Fruit fly (Drosophila melanogaster): ENCODE data around the gene CkIalpha.

Gene CkIalpha

DNA sequence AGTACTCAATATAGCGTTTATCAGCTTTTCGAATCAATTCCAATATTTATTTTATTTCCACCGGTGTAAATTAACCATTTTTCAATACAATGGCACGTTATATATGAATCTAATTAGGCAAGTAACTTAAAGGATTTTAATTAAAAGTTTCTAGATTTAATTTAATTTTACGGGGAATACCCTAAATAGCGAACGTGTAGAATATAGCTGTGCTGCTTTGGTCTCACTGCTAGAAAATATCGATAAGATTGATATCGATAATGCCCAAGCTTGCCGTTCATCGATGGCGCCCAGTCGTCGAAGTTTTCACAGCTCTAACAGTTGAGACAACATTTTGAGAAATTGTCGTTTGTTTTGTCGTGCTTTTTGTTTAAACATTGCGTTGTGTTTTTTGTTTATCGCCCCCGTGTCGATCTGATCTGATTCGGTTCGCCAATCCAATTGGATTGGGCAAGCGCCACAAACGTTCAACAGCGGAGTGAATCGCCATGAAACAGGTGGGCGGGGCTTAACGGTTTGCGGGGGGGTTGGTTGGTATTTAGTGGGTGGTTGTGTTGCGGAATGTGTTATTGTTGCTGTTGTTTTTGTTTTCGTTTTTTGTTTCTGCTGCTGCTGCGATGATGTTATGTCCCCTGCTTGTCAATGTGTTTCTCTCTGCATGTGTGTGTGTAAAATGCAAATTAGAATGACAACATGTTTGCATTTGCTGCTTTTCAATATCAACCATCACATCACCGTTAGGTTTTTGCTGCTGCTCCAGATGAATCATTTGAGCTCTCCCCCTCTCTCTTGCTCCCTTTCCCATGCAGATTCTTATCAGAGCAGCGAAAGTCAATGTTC is 21.9 kb upstream of the CkIalpha start, which contains the start of gene Tomosyn (continued):
- TF ChIP-seq ftz-f1 (GFP tag; optimal IDR thresholded peaks at IDR 0.05) = no peak
- TF ChIP-seq bcd (GFP tag; optimal IDR thresholded peaks at IDR 0.05) = peak; percentile 44
- peak; percentile 52 for TF ChIP-seq CG17359 (tag; optimal IDR thresholded peaks at IDR 0.05)
- no peak for TF ChIP-seq CG8944 (GFP tag; optimal IDR thresholded peaks at IDR 0.05)
- no peak for TF ChIP-seq pita (GFP tag; optimal IDR thresholded peaks at IDR 0.05)
- TF ChIP-seq CTCF (GFP tag; optimal IDR thresholded peaks at IDR 0.05) = peak; percentile 3
- TF ChIP-seq B-H1 (GFP tag; IDR thresholded peaks at IDR 0.05) = no peak
- peak; percentile 87 for TF ChIP-seq CG3995 (GFP tag; optimal IDR thresholded peaks at IDR 0.05)
- TF ChIP-seq cas (GFP tag; IDR thresholded peaks at IDR 0.05) = no peak
- peak; percentile 49 for TF ChIP-seq CG15269 (tag; optimal IDR thresholded peaks at IDR 0.05)
- no peak for TF ChIP-seq kay (GFP tag; optimal IDR thresholded peaks at IDR 0.05)
- no peak for TF ChIP-seq shn (GFP tag; optimal IDR thresholded peaks at IDR 0.05)
- TF ChIP-seq Chrac-16 (GFP tag; optimal IDR thresholded peaks at IDR 0.05) = peak; percentile 7
- peak in 1 of 2 experiments; percentile 58 for TF ChIP-seq crp (GFP tag; optimal IDR thresholded peaks at IDR 0.05)
- TF ChIP-seq grn (GFP tag; optimal IDR thresholded peaks at IDR 0.05) = peak; percentile 12
- no peak for TF ChIP-seq CG12219 (GFP tag; optimal IDR thresholded peaks at IDR 0.05)
- TF ChIP-seq ranshi (GFP tag; IDR thresholded peaks at IDR 0.05) = no peak
- TF ChIP-seq CG6175 (GFP tag; IDR thresholded peaks at IDR 0.05) = no peak
- TF ChIP-seq hbn (GFP tag; IDR thresholded peaks at IDR 0.05; ENCODE audit: partially characterized antibody) = peak; percentile 72
- TF ChIP-seq hkb (optimal IDR thresholded peaks at IDR 0.05) = no peak
- TF ChIP-seq hkb (GFP tag; IDR thresholded peaks at IDR 0.05) = peak; percentile 56
- TF ChIP-seq CG8765 (GFP tag; IDR thresholded peaks at IDR 0.05) = no peak
- TF ChIP-seq dmrt99B (tag; optimal IDR thresholded peaks at IDR 0.05) = peak; percentile 19
- TF ChIP-seq Side (GFP tag; optimal IDR thresholded peaks at IDR 0.05) = peak; percentile 19
- TF ChIP-seq CG4707 (GFP tag; optimal IDR thresholded peaks at IDR 0.05) = no peak
- peak; percentile 39; the same call in 1 of the 2 replicates for TF ChIP-seq lmd (GFP tag; IDR thresholded peaks at IDR 0.05)
- no peak for TF ChIP-seq Vsx1 (GFP tag; optimal IDR thresholded peaks at IDR 0.05)
- TF ChIP-seq CG11504 (tag; optimal IDR thresholded peaks at IDR 0.05) = peak; percentile 65
- no peak for TF ChIP-seq CG5245 (GFP tag; optimal IDR thresholded peaks at IDR 0.05)
- TF ChIP-seq Dek (tag; optimal IDR thresholded peaks at IDR 0.05) = no peak
- TF ChIP-seq E2f2 (GFP tag; IDR thresholded peaks at IDR 0.05) = peak; percentile 44; the same call in 1 of the 2 replicates
- TF ChIP-seq lola (GFP tag; optimal IDR thresholded peaks at IDR 0.05) = peak in 1 of 3 experiments; percentile 24
- no peak for TF ChIP-seq ash1 (GFP tag; optimal IDR thresholded peaks at IDR 0.05)
- no peak for TF ChIP-seq CG33213 (GFP tag; optimal IDR thresholded peaks at IDR 0.05)
- TF ChIP-seq CG4360 (GFP tag; IDR thresholded peaks at IDR 0.05) = no peak
- peak; percentile 22 for TF ChIP-seq CG4854 (GFP tag; optimal IDR thresholded peaks at IDR 0.05)
- TF ChIP-seq CG7556 (GFP tag; optimal IDR thresholded peaks at IDR 0.05) = peak; percentile 23
- no peak for TF ChIP-seq CG2199 (GFP tag; IDR thresholded peaks at IDR 0.05)
- peak; percentile 53 for TF ChIP-seq CG14710 (tag; optimal IDR thresholded peaks at IDR 0.05)
- TF ChIP-seq Hand (GFP tag; optimal IDR thresholded peaks at IDR 0.05) = no peak
- TF ChIP-seq CG15601 (tag; optimal IDR thresholded peaks at IDR 0.05) = no peak
- no peak for TF ChIP-seq odd (GFP tag; optimal IDR thresholded peaks at IDR 0.05)
- no peak for TF ChIP-seq dysf (GFP tag; IDR thresholded peaks at IDR 0.05)
- TF ChIP-seq CG16863 (GFP tag; optimal IDR thresholded peaks at IDR 0.05) = peak; percentile 18
- TF ChIP-seq Hey (tag; optimal IDR thresholded peaks at IDR 0.05) = no peak
- no peak for TF ChIP-seq CG11723 (GFP tag; optimal IDR thresholded peaks at IDR 0.05)
- TF ChIP-seq kah (GFP tag; optimal IDR thresholded peaks at IDR 0.05) = peak; percentile 85
- peak; percentile 2 for TF ChIP-seq CG12942 (GFP tag; optimal IDR thresholded peaks at IDR 0.05)
- no peak for TF ChIP-seq CG31388 (GFP tag; optimal IDR thresholded peaks at IDR 0.05)
- TF ChIP-seq sens (GFP tag) = peak; percentile 86

Measured in whole organism, embryonic.